Fruit fly (Drosophila melanogaster) whole organism, adult: Measurements from ENCODE around the gene CG32987.

Experiments
- CG11617 ChIP-seq: fragments of 200-800 bp; sonication (Bioruptor generic); optimal IDR thresholded peaks from 2 replicates; lab custom pipeline; 2017; ENCODE audit warnings: mild to moderate bottlenecking, missing biosample characterization, missing genetic modification reagents, missing genetic modification characterization
- CG12768 ChIP-seq: fragments of 200-800 bp; sonication (Bioruptor generic); optimal IDR thresholded peaks from 2 replicates; lab custom pipeline; 2017; ENCODE audit warnings: missing biosample characterization, missing genetic modification characterization, mild to moderate bottlenecking, moderate library complexity, missing genetic modification reagents
- CG14711 ChIP-seq: fragments of 200-800 bp; sonication (Bioruptor generic); optimal IDR thresholded peaks from 2 replicates; lab custom pipeline; 2018; ENCODE audit warnings: missing biosample characterization, mild to moderate bottlenecking, missing genetic modification characterization, moderate library complexity
- CG1620 ChIP-seq: fragments of 200-800 bp; sonication (Bioruptor generic); optimal IDR thresholded peaks from 2 replicates; lab custom pipeline; 2016; ENCODE audit warnings: missing biosample characterization, missing genetic modification characterization
- CG33017 ChIP-seq: fragments of 200-800 bp; sonication (Bioruptor generic); optimal IDR thresholded peaks from 2 replicates; lab custom pipeline; 2018; ENCODE audit warnings: missing biosample characterization, mild to moderate bottlenecking, missing genetic modification characterization, moderate library complexity
- CG5204 ChIP-seq: fragments of 200-800 bp; sonication (Bioruptor generic); optimal IDR thresholded peaks from 2 replicates; lab custom pipeline; 2016; ENCODE audit warnings: missing biosample characterization, missing genetic modification characterization
- CG7045 ChIP-seq: fragments of 200-800 bp; sonication (Bioruptor generic); optimal IDR thresholded peaks from 2 replicates; lab custom pipeline; 2017; ENCODE audit warnings: missing biosample characterization, mild to moderate bottlenecking, missing genetic modification characterization
- CG7101 ChIP-seq: fragments of 200-800 bp; sonication (Bioruptor generic); optimal IDR thresholded peaks from 2 replicates; lab custom pipeline; 2018; ENCODE audit warnings: missing biosample characterization, mild to moderate bottlenecking, missing genetic modification characterization, moderate library complexity
- Clk ChIP-seq: fragments of 200-800 bp; sonication (Bioruptor generic); optimal IDR thresholded peaks from 2 replicates; lab custom pipeline; 2017; ENCODE audit warnings: missing biosample characterization, missing genetic modification characterization
- Crg-1 ChIP-seq: fragments of 200-800 bp; sonication (Bioruptor generic); optimal IDR thresholded peaks from 2 replicates; lab custom pipeline; 2016; ENCODE audit warnings: missing biosample characterization, missing genetic modification characterization
- Hr96 ChIP-seq: fragments of 200-800 bp; sonication (Bioruptor generic); optimal IDR thresholded peaks from 2 replicates; lab custom pipeline; 2016; ENCODE audit warnings: missing biosample characterization, missing genetic modification characterization
- Mnt ChIP-seq: fragments of 200-800 bp; sonication (Bioruptor generic); optimal IDR thresholded peaks from 2 replicates; lab custom pipeline; 2016; ENCODE audit warnings: missing biosample characterization, mild to moderate bottlenecking, missing genetic modification characterization
- bab1 ChIP-seq: fragments of 200-800 bp; sonication (Bioruptor generic); optimal IDR thresholded peaks from 3 replicates; lab custom pipeline; 2019; ENCODE audit warnings: missing biosample characterization, mild to moderate bottlenecking, missing genetic modification characterization, moderate library complexity
- cic ChIP-seq: fragments of 200-800 bp; sonication (Bioruptor generic); optimal IDR thresholded peaks from 2 replicates; lab custom pipeline; 2017; ENCODE audit warnings: missing biosample characterization, mild to moderate bottlenecking, missing genetic modification characterization, moderate library complexity
- cnc ChIP-seq, 2 experiments: fragments of >200 bp; optimal IDR thresholded peaks; 2 replicates each; lab custom pipeline; 2017
- kay ChIP-seq: fragments of 200-800 bp; sonication (Bioruptor generic); peaks from one replicate; lab custom pipeline; 2016; ENCODE audit warnings: missing biosample characterization, missing genetic modification characterization, borderline replicate concordance
- ovo ChIP-seq: fragments of 200-800 bp; sonication (Bioruptor generic); optimal IDR thresholded peaks from 2 replicates; lab custom pipeline; 2016; ENCODE audit warnings: missing biosample characterization, missing genetic modification characterization
- pad ChIP-seq: fragments of 200-800 bp; sonication (Bioruptor generic); optimal IDR thresholded peaks from 3 replicates; lab custom pipeline; 2017; ENCODE audit warnings: missing biosample characterization, missing genetic modification characterization, mild to moderate bottlenecking, moderate library complexity, missing genetic modification reagents
- tj ChIP-seq: fragments of 200-800 bp; sonication (Bioruptor generic); optimal IDR thresholded peaks from 3 replicates; lab custom pipeline; 2017; ENCODE audit warnings: missing biosample characterization, mild to moderate bottlenecking, missing genetic modification characterization, moderate library complexity
- toe ChIP-seq: fragments of 200-800 bp; sonication (Bioruptor generic); optimal IDR thresholded peaks from 2 replicates; lab custom pipeline; 2016; ENCODE audit warnings: missing biosample characterization, missing genetic modification characterization

The CG32987 gene

dm6 chr2L:8851061-8851460 is 12.6 kb upstream of the CG32987 start:
- no peak for TF ChIP-seq Clk (GFP tag; lab: Kevin White, UChicago)
- TF ChIP-seq CG11617 (GFP tag; lab: Kevin White, UChicago): no peak

- TF ChIP-seq CG14711 (tag; lab: Kevin White, UChicago): no peak
- TF ChIP-seq Hr96 (GFP tag; lab: Kevin White, UChicago): no peak
- no peak for TF ChIP-seq cnc (optimal IDR thresholded peaks at IDR 0.05; lab: Kevin White, UChicago)
- no peak for TF ChIP-seq ovo (GFP tag; lab: Kevin White, UChicago)
- TF ChIP-seq Clk (GFP tag; lab: Kevin White, UChicago): no peak
- no peak for TF ChIP-seq CG5204 (GFP tag; lab: Kevin White, UChicago)
These were observed 11.4 kb upstream of the CG32987 start for dm6 chr2L:8852235-8852634.

dm6 chr2L:8855482-8855881 is 8.1 kb upstream of the CG32987 start:
- TF ChIP-seq CG33017 (tag; lab: Kevin White, UChicago): no peak
- no peak for TF ChIP-seq CG14711 (tag; lab: Kevin White, UChicago)
- TF ChIP-seq kay: no peak
- no peak for TF ChIP-seq tj (GFP tag; lab: Kevin White, UChicago)
- no peak for TF ChIP-seq Hr96 (GFP tag; lab: Kevin White, UChicago)

dm6 chr2L:8857752-8858151 is 5.9 kb upstream of the CG32987 start:
- TF ChIP-seq CG7045 (GFP tag; lab: Kevin White, UChicago) (no peak), CG33017 (tag; lab: Kevin White, UChicago) (no peak), cnc (optimal IDR thresholded peaks at IDR 0.05; lab: Kevin White, UChicago) (no peak), cic (GFP tag; lab: Kevin White, UChicago) (no peak), CG5204 (GFP tag; lab: Kevin White, UChicago) (no peak), CG1620 (GFP tag; lab: Kevin White, UChicago) (no peak), bab1 (GFP tag; lab: Kevin White, UChicago) (no peak), kay (no peak), tj (GFP tag; lab: Kevin White, UChicago) (no peak), Clk (GFP tag; lab: Kevin White, UChicago) (no peak), toe (GFP tag; lab: Kevin White, UChicago) (no peak), Mnt (no peak), CG14711 (tag; lab: Kevin White, UChicago) (no peak), CG12768 (GFP tag; lab: Kevin White, UChicago) (no peak), Crg-1 (GFP tag; lab: Kevin White, UChicago) (no peak), pad (GFP tag; lab: Kevin White, UChicago) (no peak), ovo (GFP tag; lab: Kevin White, UChicago) (no peak), Hr96 (GFP tag; lab: Kevin White, UChicago) (no peak), CG11617 (GFP tag; lab: Kevin White, UChicago) (no peak)

dm6 chr2L:8859839-8860238 is 3.8 kb upstream of the CG32987 start:
- TF ChIP-seq CG1620 (GFP tag; lab: Kevin White, UChicago): no peak
- no peak for TF ChIP-seq pad (GFP tag; lab: Kevin White, UChicago)
- TF ChIP-seq CG11617 (GFP tag; lab: Kevin White, UChicago): no peak
- no peak for TF ChIP-seq CG7101 (tag; lab: Kevin White, UChicago)
- no peak for TF ChIP-seq ovo (GFP tag; lab: Kevin White, UChicago)
- TF ChIP-seq cnc (optimal IDR thresholded peaks at IDR 0.05; lab: Kevin White, UChicago): no peak

dm6 chr2L:8860767-8861166 is 2.8 kb upstream of the CG32987 start:
- TF ChIP-seq toe (GFP tag; lab: Kevin White, UChicago) (no peak), CG14711 (tag; lab: Kevin White, UChicago) (no peak), CG7101 (tag; lab: Kevin White, UChicago) (no peak), Crg-1 (GFP tag; lab: Kevin White, UChicago) (no peak), Mnt (no peak), CG1620 (GFP tag; lab: Kevin White, UChicago) (no peak), cnc (optimal IDR thresholded peaks at IDR 0.05; lab: Kevin White, UChicago) (no peak), CG7045 (GFP tag; lab: Kevin White, UChicago) (no peak), CG33017 (tag; lab: Kevin White, UChicago) (no peak), cic (GFP tag; lab: Kevin White, UChicago) (no peak), CG5204 (GFP tag; lab: Kevin White, UChicago) (no peak), pad (GFP tag; lab: Kevin White, UChicago) (no peak), CG11617 (GFP tag; lab: Kevin White, UChicago) (no peak)

- no peak for TF ChIP-seq toe (GFP tag; lab: Kevin White, UChicago)
- no peak for TF ChIP-seq Clk (GFP tag; lab: Kevin White, UChicago)
- TF ChIP-seq CG1620 (GFP tag; lab: Kevin White, UChicago): no peak
- TF ChIP-seq kay: no peak
These were observed 1.1 kb upstream of the CG32987 start, which contains the start of gene CG32986 for dm6 chr2L:8862476-8862875. TSS of gene CG32986 (plus strand) at chr2L:8862776.
